Fruit fly (Drosophila melanogaster): ENCODE data around the gene Alp5.

- TF ChIP-seq CG8478 (optimal IDR thresholded peaks at IDR 0.05) (no peak), CTCF (optimal IDR thresholded peaks at IDR 0.05) (no peak)
These were observed 18.2 kb downstream of the Alp5 start for dm6 chr3R:20988560-20988959.

Data from S2 (cell line).